Fruit fly (Drosophila melanogaster) whole organism, embryonic: ENCODE measurements around the gene CG1998.
A peak's percentile ranks its signal among the peaks of the same experiment; 100 is the strongest.

Experiments
- Adf1 ChIP-seq: fragments of 200-800 bp; sonication (Bioruptor generic); IDR thresholded peaks from 2 replicates; pipeline ENCODE4 v1.3.6; 2022; ENCODE audit warnings: missing biosample characterization, missing genetic modification characterization
- Bdp1 ChIP-seq: fragments of 200-800 bp; sonication (Bioruptor generic); optimal IDR thresholded peaks from 3 replicates; lab custom pipeline; 2016; ENCODE audit warnings: missing biosample characterization, missing genetic modification characterization
- C15 ChIP-seq: fragments of 200-800 bp; sonication (Bioruptor generic); IDR thresholded peaks from 3 replicates; pipeline ENCODE4 v1.3.6; 2022; ENCODE audit warnings: missing biosample characterization, missing genetic modification characterization
- CG10274 ChIP-seq: fragments of 200-800 bp; sonication (Bioruptor generic); optimal IDR thresholded peaks from 3 replicates; lab custom pipeline; 2017; ENCODE audit warnings: missing biosample characterization, mild to moderate bottlenecking, missing genetic modification characterization
- CG12071 ChIP-seq: fragments of 200-800 bp; sonication (Bioruptor generic); optimal IDR thresholded peaks from 3 replicates; lab custom pipeline; 2018; ENCODE audit warnings: missing biosample characterization, mild to moderate bottlenecking, missing genetic modification characterization
- CG12942 ChIP-seq: fragments of 200-800 bp; sonication (Bioruptor generic); optimal IDR thresholded peaks from 3 replicates; lab custom pipeline; 2016; ENCODE audit warnings: missing biosample characterization, missing genetic modification characterization
- CG15073 ChIP-seq: fragments of 200-800 bp; sonication (Bioruptor generic); optimal IDR thresholded peaks from 2 replicates; lab custom pipeline; 2016; ENCODE audit warnings: missing biosample characterization, missing genetic modification characterization
- CG15269 ChIP-seq: fragments of 200-800 bp; sonication (Bioruptor generic); optimal IDR thresholded peaks from 2 replicates; lab custom pipeline; 2018; ENCODE audit warnings: missing biosample characterization, mild to moderate bottlenecking, missing genetic modification characterization, moderate library complexity
- CG1647 ChIP-seq: fragments of 200-800 bp; sonication (Bioruptor generic); optimal IDR thresholded peaks from 3 replicates; lab custom pipeline; 2016; ENCODE audit warnings: missing biosample characterization, missing genetic modification characterization
- CG17361 ChIP-seq: fragments of 200-800 bp; sonication (Bioruptor generic); IDR thresholded peaks from 3 replicates; pipeline ENCODE4 v1.3.6; 2022; ENCODE audit warnings: missing biosample characterization, missing genetic modification characterization
- CG17612 ChIP-seq: fragments of 200-800 bp; sonication (Bioruptor generic); IDR thresholded peaks from 2 replicates; pipeline ENCODE4 v1.3.6; 2022; ENCODE audit warnings: missing biosample characterization, missing genetic modification characterization
- CG18599 ChIP-seq: fragments of 200-800 bp; sonication (Bioruptor generic); optimal IDR thresholded peaks from 3 replicates; lab custom pipeline; 2017; ENCODE audit warnings: missing biosample characterization, missing genetic modification characterization, mild to moderate bottlenecking, moderate library complexity, missing genetic modification reagents
- CG18764 ChIP-seq: fragments of 200-800 bp; sonication (Bioruptor generic); optimal IDR thresholded peaks from 3 replicates; lab custom pipeline; 2016; ENCODE audit warnings: missing biosample characterization, missing genetic modification characterization
- CG2875 ChIP-seq: fragments of 200-800 bp; sonication (Bioruptor generic); optimal IDR thresholded peaks from 2 replicates; lab custom pipeline; 2017; ENCODE audit warnings: missing biosample characterization, mild to moderate bottlenecking, missing genetic modification characterization, missing genetic modification reagents
- CG2889 ChIP-seq: fragments of 200-800 bp; sonication (Bioruptor generic); IDR thresholded peaks from 3 replicates; pipeline ENCODE4 v1.3.6; 2022; ENCODE audit warnings: missing biosample characterization, missing genetic modification characterization
- CG3407 ChIP-seq: fragments of 200-800 bp; sonication (Bioruptor generic); optimal IDR thresholded peaks from 2 replicates; lab custom pipeline; 2018; ENCODE audit warnings: missing biosample characterization, mild to moderate bottlenecking, missing genetic modification characterization
- CG34224 ChIP-seq: fragments of 200-800 bp; sonication (Bioruptor generic); IDR thresholded peaks from 3 replicates; pipeline ENCODE4 v1.3.6; 2022; ENCODE audit warnings: missing biosample characterization, missing genetic modification characterization; ENCODE audit not compliant: partially characterized antibody
- CG3995 ChIP-seq: fragments of 200-800 bp; sonication (Bioruptor generic); optimal IDR thresholded peaks from 3 replicates; lab custom pipeline; 2016; ENCODE audit warnings: missing biosample characterization, missing genetic modification characterization
- CG42726 ChIP-seq: fragments of 200-800 bp; sonication (Bioruptor generic); IDR thresholded peaks from 2 replicates; pipeline ENCODE4 v1.3.6; 2022; ENCODE audit warnings: missing biosample characterization, missing genetic modification characterization; ENCODE audit not compliant: partially characterized antibody
- CG4424 ChIP-seq: fragments of 200-800 bp; sonication (Bioruptor generic); optimal IDR thresholded peaks from 3 replicates; lab custom pipeline; 2016; ENCODE audit warnings: missing biosample characterization, missing genetic modification characterization
- CG4730 ChIP-seq: fragments of 200-800 bp; sonication (Bioruptor generic); IDR thresholded peaks from 2 replicates; pipeline ENCODE4 v1.3.6; 2022; ENCODE audit warnings: missing biosample characterization, missing genetic modification characterization
- CG5245 ChIP-seq: fragments of 200-800 bp; sonication (Bioruptor generic); optimal IDR thresholded peaks from 3 replicates; lab custom pipeline; 2016; ENCODE audit warnings: missing biosample characterization, missing genetic modification characterization
- CG5953 ChIP-seq: fragments of 200-800 bp; sonication (Bioruptor generic); IDR thresholded peaks from 2 replicates; pipeline ENCODE4 v1.3.6; 2022; ENCODE audit warnings: missing biosample characterization, missing genetic modification characterization
- CG6765 ChIP-seq: fragments of 200-800 bp; sonication (Bioruptor generic); optimal IDR thresholded peaks from 3 replicates; lab custom pipeline; 2017; ENCODE audit warnings: missing biosample characterization, mild to moderate bottlenecking, missing genetic modification characterization
- CG7963 ChIP-seq: fragments of 200-800 bp; sonication (Bioruptor generic); IDR thresholded peaks from 3 replicates; pipeline ENCODE4 v1.3.6; 2022; ENCODE audit warnings: missing biosample characterization, missing genetic modification characterization; ENCODE audit not compliant: partially characterized antibody
- CG7987 ChIP-seq: fragments of 200-800 bp; sonication (Bioruptor generic); optimal IDR thresholded peaks from 2 replicates; lab custom pipeline; 2018; ENCODE audit warnings: missing biosample characterization, mild to moderate bottlenecking, missing genetic modification characterization, moderate library complexity
- CG9797 ChIP-seq: fragments of 200-800 bp; sonication (Bioruptor generic); optimal IDR thresholded peaks from 3 replicates; lab custom pipeline; 2018; ENCODE audit warnings: missing biosample characterization, mild to moderate bottlenecking, missing genetic modification characterization
- CG9876 ChIP-seq: fragments of 200-800 bp; sonication (Bioruptor generic); optimal IDR thresholded peaks from 2 replicates; lab custom pipeline; 2016; ENCODE audit warnings: missing biosample characterization, missing genetic modification characterization
- ERR ChIP-seq: fragments of 200-800 bp; sonication (Bioruptor generic); optimal IDR thresholded peaks from 2 replicates; lab custom pipeline; 2016; ENCODE audit warnings: missing biosample characterization, missing genetic modification characterization
- Eip74EF ChIP-seq, 2 experiments: fragments of 200-800 bp in 1 of 2; fragments of >200 bp in 1 of 2; sonication (Bioruptor generic) in 1 of 2; optimal IDR thresholded peaks; 2 replicates each; lab custom pipeline; 2017 to 2019; ENCODE audit warnings: missing biosample characterization in 2 of 2, missing genetic modification characterization in 2 of 2, mild to moderate bottlenecking in 1 of 2, moderate library complexity in 1 of 2
- Mes4 ChIP-seq: fragments of 200-800 bp; sonication (Bioruptor generic); optimal IDR thresholded peaks from 2 replicates; lab custom pipeline; 2016; ENCODE audit warnings: missing biosample characterization, missing genetic modification characterization
- Nf-YA ChIP-seq: fragments of 200-800 bp; sonication (Bioruptor generic); IDR thresholded peaks from 2 replicates; pipeline ENCODE4 v1.3.6; 2022; ENCODE audit warnings: missing biosample characterization, missing genetic modification characterization
- Oaz ChIP-seq: fragments of 200-800 bp; sonication (Bioruptor generic); IDR thresholded peaks from 2 replicates; pipeline ENCODE4 v1.3.6; 2022; ENCODE audit warnings: missing biosample characterization, missing genetic modification characterization
- Opbp ChIP-seq: fragments of 200-800 bp; sonication (Bioruptor generic); IDR thresholded peaks from 3 replicates; pipeline ENCODE4 v1.3.6; 2022; ENCODE audit warnings: missing biosample characterization, missing genetic modification characterization; ENCODE audit not compliant: partially characterized antibody
- Sox100B ChIP-seq: fragments of 200-800 bp; sonication (Bioruptor generic); optimal IDR thresholded peaks from 3 replicates; lab custom pipeline; 2018; ENCODE audit warnings: missing biosample characterization, mild to moderate bottlenecking, missing genetic modification characterization
- Tbp ChIP-seq: fragments of >200 bp; optimal IDR thresholded peaks from 2 replicates; lab custom pipeline; 2018; ENCODE audit warnings: missing biosample characterization, missing genetic modification characterization
- ac ChIP-seq: fragments of 200-800 bp; sonication (Bioruptor generic); optimal IDR thresholded peaks from 3 replicates; lab custom pipeline; 2017; ENCODE audit warnings: missing biosample characterization, mild to moderate bottlenecking, missing genetic modification characterization
- bowl ChIP-seq: fragments of 200-800 bp; sonication (Bioruptor generic); IDR thresholded peaks from 2 replicates; pipeline ENCODE4 v1.3.6; 2022; ENCODE audit warnings: missing biosample characterization, missing genetic modification characterization
- crol ChIP-seq: fragments of 200-800 bp; sonication (Bioruptor generic); IDR thresholded peaks from 2 replicates; pipeline ENCODE4 v1.3.6; 2022; ENCODE audit warnings: missing biosample characterization, missing genetic modification characterization
- esg ChIP-seq: fragments of 200-800 bp; sonication (Bioruptor generic); conservative IDR thresholded peaks from 2 replicates; pipeline ENCODE4 v1.3.6; 2022; ENCODE audit warnings: missing biosample characterization, missing genetic modification characterization
- ftz-f1 ChIP-seq: fragments of 200-800 bp; sonication (Bioruptor generic); optimal IDR thresholded peaks from 2 replicates; lab custom pipeline; 2016; ENCODE audit warnings: missing biosample characterization, missing genetic modification characterization
- gfzf ChIP-seq: fragments of 200-800 bp; sonication (Bioruptor generic); optimal IDR thresholded peaks from 2 replicates; lab custom pipeline; 2016; ENCODE audit warnings: missing biosample characterization, mild to moderate bottlenecking, missing genetic modification characterization, moderate library complexity
- ind ChIP-seq: fragments of 200-800 bp; sonication (Bioruptor generic); optimal IDR thresholded peaks from 3 replicates; lab custom pipeline; 2016; ENCODE audit warnings: missing biosample characterization, missing genetic modification characterization
- mam ChIP-seq: fragments of 200-800 bp; sonication (Bioruptor generic); optimal IDR thresholded peaks from 3 replicates; lab custom pipeline; 2016; ENCODE audit warnings: missing biosample characterization, missing genetic modification characterization
- mirr ChIP-seq: fragments of 200-800 bp; sonication (Bioruptor generic); optimal IDR thresholded peaks from 3 replicates; lab custom pipeline; 2018; ENCODE audit warnings: missing biosample characterization, mild to moderate bottlenecking, missing genetic modification characterization
- repo ChIP-seq: fragments of 200-800 bp; sonication (Bioruptor generic); optimal IDR thresholded peaks from 2 replicates; lab custom pipeline; 2016; ENCODE audit warnings: missing biosample characterization, missing genetic modification characterization
- salm ChIP-seq: fragments of 200-800 bp; sonication (Bioruptor generic); optimal IDR thresholded peaks from 2 replicates; lab custom pipeline; 2018; ENCODE audit warnings: missing biosample characterization, mild to moderate bottlenecking, missing genetic modification characterization
- so ChIP-seq: fragments of 200-800 bp; sonication (Bioruptor generic); IDR thresholded peaks from 3 replicates; pipeline ENCODE4 v1.3.6; 2022; ENCODE audit warnings: missing biosample characterization, missing genetic modification characterization
- sob ChIP-seq: fragments of 200-800 bp; sonication (Bioruptor generic); IDR thresholded peaks from 2 replicates; pipeline ENCODE4 v1.3.6; 2022; ENCODE audit warnings: missing biosample characterization, missing genetic modification characterization
- zen2 ChIP-seq: fragments of 200-800 bp; sonication (Bioruptor generic); IDR thresholded peaks from 3 replicates; pipeline ENCODE4 v1.3.6; 2022; ENCODE audit warnings: missing biosample characterization, missing genetic modification characterization; ENCODE audit not compliant: partially characterized antibody

Gene CG1998

dm6 chrX:13396378-13397099 lies 16.3 kb downstream of the CG1998 start, which contains the start of gene Bcat (continued):
- peak; percentile 77 for TF ChIP-seq CG10274 (GFP tag; lab: Kevin White, UChicago)
- no peak for TF ChIP-seq Tbp (GFP tag; lab: Kevin White, UChicago)
- 0 out of 2 replicates have a peak, but pooled peaks have one; percentile 33 for TF ChIP-seq CG4730 (GFP tag; lab: Robert Waterston, UW)
- TF ChIP-seq CG4424, result peak; percentile 62
- no peak for TF ChIP-seq ftz-f1 (GFP tag; lab: Kevin White, UChicago)
- TF ChIP-seq mam (GFP tag; lab: Kevin White, UChicago), result peak; percentile 39
- no peak for TF ChIP-seq Bdp1 (GFP tag; lab: Kevin White, UChicago)
- no peak for TF ChIP-seq repo (GFP tag; lab: Kevin White, UChicago)
- TF ChIP-seq CG7963 (GFP tag; lab: Robert Waterston, UW), result no peak
- TF ChIP-seq CG42726 (GFP tag; lab: Robert Waterston, UW), result no peak
- no peak for TF ChIP-seq CG15073
- TF ChIP-seq CG5953, result no peak
- no peak for TF ChIP-seq zen2
- TF ChIP-seq CG2889 (GFP tag; lab: Robert Waterston, UW), result 0 out of 3 replicates have a peak, but pooled peaks have one; percentile 39
- TF ChIP-seq CG3407 (GFP tag; lab: Kevin White, UChicago), result peak; percentile 45
- TF ChIP-seq CG12942 (GFP tag; lab: Kevin White, UChicago), result peak; percentile 54
- TF ChIP-seq CG18764 (GFP tag; lab: Kevin White, UChicago), result peak; percentile 24
- no peak for TF ChIP-seq Oaz (GFP tag; lab: Robert Waterston, UW)
- TF ChIP-seq CG18599, result peak; percentile 70
- TF ChIP-seq crol (GFP tag; lab: Robert Waterston, UW), result no peak
- TF ChIP-seq Sox100B (GFP tag; lab: Kevin White, UChicago), result peak; percentile 88
- peak; percentile 38 for TF ChIP-seq salm (tag; lab: Kevin White, UChicago)
- TF ChIP-seq sob, result no peak
- TF ChIP-seq CG15269 (tag; lab: Kevin White, UChicago), result peak; percentile 84
- TF ChIP-seq CG6765 (GFP tag; lab: Kevin White, UChicago), result peak; percentile 75
- 0 out of 2 replicates have a peak, but pooled peaks have one; percentile 8 for TF ChIP-seq bowl (GFP tag; lab: Robert Waterston, UW)
- no peak for TF ChIP-seq ac (GFP tag; lab: Kevin White, UChicago)
- peak; percentile 93 for TF ChIP-seq CG17361 (GFP tag; lab: Robert Waterston, UW)
- peak; percentile 76 for TF ChIP-seq ind
- no peak for TF ChIP-seq Nf-YA (GFP tag; lab: Robert Waterston, UW)
- peak; percentile 16 for TF ChIP-seq mirr (GFP tag; lab: Kevin White, UChicago)
- no peak for TF ChIP-seq Mes4
- peak; percentile 9 for TF ChIP-seq CG12071 (GFP tag; lab: Kevin White, UChicago)
- TF ChIP-seq CG34224 (GFP tag; lab: Robert Waterston, UW), result 0 out of 3 replicates have a peak, but pooled peaks have one; percentile 13
- TF ChIP-seq gfzf (GFP tag; lab: Kevin White, UChicago), result no peak
- TF ChIP-seq C15 (GFP tag; lab: Robert Waterston, UW), result no peak
- no peak for TF ChIP-seq CG9876
- no peak for TF ChIP-seq CG3995 (GFP tag; lab: Kevin White, UChicago)
- TF ChIP-seq CG9797 (GFP tag; lab: Kevin White, UChicago), result no peak
- TF ChIP-seq CG5245 (GFP tag; lab: Kevin White, UChicago), result no peak
- TF ChIP-seq CG1647 (GFP tag; lab: Kevin White, UChicago), result no peak
- TF ChIP-seq Adf1 (GFP tag; lab: Robert Waterston, UW), result no peak
- no peak for TF ChIP-seq CG17612 (GFP tag; lab: Robert Waterston, UW)
- TF ChIP-seq ERR (GFP tag; lab: Kevin White, UChicago), result no peak
- peak; percentile 9 for TF ChIP-seq CG2875 (GFP tag; lab: Kevin White, UChicago)
- TF ChIP-seq Eip74EF (GFP tag; optimal IDR thresholded peaks at IDR 0.05; lab: Kevin White, UChicago), result peak in 1 of 2 experiments; percentile 45
- no peak for TF ChIP-seq Opbp (GFP tag; lab: Robert Waterston, UW)
- no peak for TF ChIP-seq CG7987 (GFP tag; lab: Kevin White, UChicago)
- TF ChIP-seq esg (GFP tag; lab: Robert Waterston, UW), result peak; percentile 49; the same call in 1 of the 2 replicates
- TF ChIP-seq so, result no peak
